Worm (Caenorhabditis elegans) whole organism, mixed stage, embryonic: ENCODE measurements around the gene pos-1.

Experiments used
- mab-5 ChIP-seq: fragments of 150-350 bp; optimal IDR thresholded peaks from 2 replicates; lab custom pipeline; 2014; ENCODE audit warnings: missing biosample characterization, missing genetic modification characterization
- nhr-76 ChIP-seq: sonication (generic microtip); optimal IDR thresholded peaks from 2 replicates; lab custom pipeline; 2017; ENCODE audit warnings: missing biosample characterization, missing genetic modification characterization
- unc-62 ChIP-seq: fragments of 150-350 bp; optimal IDR thresholded peaks from 2 replicates; lab custom pipeline; 2014; ENCODE audit warnings: missing biosample characterization, missing genetic modification reagents, missing genetic modification characterization

DNA sequence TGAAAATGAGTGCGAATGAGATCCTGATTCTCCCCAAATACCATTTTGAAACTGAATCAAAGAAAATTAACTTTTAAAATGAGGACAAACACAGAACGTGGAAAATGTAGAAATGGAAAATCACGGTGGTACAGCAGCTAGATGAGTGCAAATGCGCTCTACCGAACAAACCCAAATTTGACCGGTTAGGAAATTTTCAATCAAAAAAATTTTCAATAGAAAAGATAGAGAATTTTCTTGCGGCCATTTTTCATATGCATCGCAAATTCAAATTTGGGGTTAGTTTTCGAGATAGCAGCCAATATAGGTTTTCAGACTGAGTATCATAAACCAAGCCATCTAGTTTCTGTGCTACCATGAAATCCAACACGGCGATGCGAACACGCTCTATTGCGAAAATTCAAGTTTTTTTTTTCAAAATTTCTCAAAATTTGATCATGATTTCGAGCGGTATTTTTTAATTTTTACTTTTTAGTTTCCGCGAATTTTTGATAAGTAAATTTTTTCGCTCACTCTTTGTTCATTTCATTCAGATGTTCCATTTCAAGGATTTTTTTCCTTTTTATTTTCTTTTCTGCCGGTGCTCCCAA lies 359 bp upstream of the pos-1 start, which contains the start of gene vha-18:
- TF ChIP-seq unc-62 (GFP tag; lab: Kevin White, UChicago) (no peak), mab-5 (tag; lab: Kevin White, UChicago) (no peak), nhr-76 (tag; lab: Kevin White, UChicago) (no peak)
